2 fruit fly cellular contexts compared by ENCODE assay signal in genomic region chrX:9694652-9695051, dm6.
TF ChIP-seq lines count a peak whose summit lies in the region.

No protein-coding gene starts in this region.

- TF ChIP-seq CTCF in whole organism, embryonic (GFP tag; optimal IDR thresholded peaks at IDR 0.05; lab: Kevin White, UChicago): no peak

TF ChIP-seq in whole organism, embryonic, 481 proteins besides CTCF, POLR2A, EP300 and RAD21:
- TF ChIP-seq nerfin-1 (tag; optimal IDR thresholded peaks at IDR 0.05; lab: Kevin White, UChicago) (no peak), pan (optimal IDR thresholded peaks at IDR 0.05; lab: Kevin White, UChicago) (no peak), pan (GFP tag; optimal IDR thresholded peaks at IDR 0.05 in 1 of 2, IDR thresholded peaks at IDR 0.05 in 1 of 2) (no peak), al (GFP tag; IDR thresholded peaks at IDR 0.05; lab: Robert Waterston, UW) (no peak), Dbx (GFP tag; IDR thresholded peaks at IDR 0.05; lab: Robert Waterston, UW) (no peak), CG32767 (GFP tag; IDR thresholded peaks at IDR 0.05; lab: Robert Waterston, UW) (no peak), stwl (tag; optimal IDR thresholded peaks at IDR 0.05; lab: Kevin White, UChicago) (no peak), CG4360 (GFP tag; IDR thresholded peaks at IDR 0.05; lab: Robert Waterston, UW) (0 out of 2 replicates have a peak, but pooled peaks have one; percentile 31), Dfd (GFP tag; optimal IDR thresholded peaks at IDR 0.05; lab: Kevin White, UChicago) (peak in 1 of 2 experiments; percentile 73)
TF ChIP-seq in whole organism, embryonic: peak in this region for 2.

TF ChIP-seq in whole organism, wandering third instar larva, 38 proteins besides CTCF, POLR2A, EP300 and RAD21:
- TF ChIP-seq OdsH (GFP tag; optimal IDR thresholded peaks at IDR 0.05; lab: Kevin White, UChicago) (no peak), br (GFP tag; optimal IDR thresholded peaks at IDR 0.05; lab: Kevin White, UChicago) (no peak), CG32264 (GFP tag; optimal IDR thresholded peaks at IDR 0.05; lab: Kevin White, UChicago) (no peak), Dfd (GFP tag; optimal IDR thresholded peaks at IDR 0.05; lab: Kevin White, UChicago) (peak; percentile 92), Vsx2 (GFP tag; optimal IDR thresholded peaks at IDR 0.05; lab: Kevin White, UChicago; ENCODE audit: partially characterized antibody) (no peak)
